Worm (Caenorhabditis elegans) whole organism, L4 larva: ENCODE measurements around the gene F07C3.3.

Experiments used
- F10B5.3 ChIP-seq: sonication (generic microtip); optimal IDR thresholded peaks from 2 replicates; lab custom pipeline; 2016; ENCODE audit warnings: mild to moderate bottlenecking, missing genetic modification characterization, missing compliant biosample characterization
- F44E2.7 ChIP-seq: fragments of 200-800 bp; sonication (Bioruptor generic); IDR thresholded peaks from 2 replicates; pipeline ENCODE4 v2.1.2; 2022; ENCODE audit warnings: missing genetic modification characterization, missing compliant biosample characterization
- F49E8.2 ChIP-seq: sonication (generic microtip); optimal IDR thresholded peaks from 2 replicates; lab custom pipeline; 2016; ENCODE audit warnings: missing compliant biosample characterization, mild to moderate bottlenecking, missing genetic modification characterization, borderline replicate concordance
- R02D3.7 ChIP-seq: fragments of 150-350 bp; sonication (generic microtip); optimal IDR thresholded peaks from 3 replicates; lab custom pipeline; 2014; ENCODE audit warnings: missing biosample characterization, missing genetic modification characterization
- T26A8.4 ChIP-seq: fragments of 200-800 bp; sonication (Bioruptor generic); IDR thresholded peaks from 2 replicates; pipeline ENCODE4 v1.3.6; 2022; ENCODE audit warnings: missing genetic modification characterization, missing compliant biosample characterization
- Y48G9A.11 ChIP-seq: fragments of 200-800 bp; sonication (Bioruptor generic); IDR thresholded peaks from 2 replicates; pipeline ENCODE4 v1.3.6; 2022; ENCODE audit warnings: missing genetic modification reagents, missing genetic modification characterization, missing compliant biosample characterization
- aha-1 ChIP-seq: fragments of 150-350 bp; peaks from one replicate; lab custom pipeline; 2014; ENCODE audit warnings: missing biosample characterization, missing genetic modification characterization
- aly-2 ChIP-seq: sonication (generic microtip); optimal IDR thresholded peaks from 2 replicates; lab custom pipeline; 2018; ENCODE audit warnings: missing biosample characterization, missing genetic modification characterization
- arid-1 ChIP-seq: fragments of 200-800 bp; sonication (Bioruptor generic); conservative IDR thresholded peaks from 2 replicates; pipeline ENCODE4 v1.3.6; 2022; ENCODE audit warnings: missing genetic modification reagents, missing genetic modification characterization, missing compliant biosample characterization
- ceh-20 ChIP-seq: fragments of 200-800 bp; sonication (Bioruptor generic); IDR thresholded peaks from 2 replicates; pipeline ENCODE4 v1.3.6; 2022; ENCODE audit warnings: missing genetic modification reagents, missing genetic modification characterization, missing compliant biosample characterization
- ceh-28 ChIP-seq: fragments of 150-350 bp; optimal IDR thresholded peaks from 2 replicates; lab custom pipeline; 2014; ENCODE audit warnings: missing biosample characterization, missing genetic modification reagents, missing genetic modification characterization
- ceh-82 ChIP-seq: sonication (generic microtip); optimal IDR thresholded peaks from 2 replicates; lab custom pipeline; 2017; ENCODE audit warnings: missing biosample characterization, missing genetic modification characterization
- cey-2 ChIP-seq: sonication (generic microtip); optimal IDR thresholded peaks from 3 replicates; lab custom pipeline; 2017; ENCODE audit warnings: missing genetic modification characterization, mild to moderate bottlenecking, missing compliant biosample characterization, antibody characterized with exemption, borderline replicate concordance; ENCODE audit not compliant: insufficient read depth
- daf-16 ChIP-seq, 3 experiments: sonication (generic microtip); optimal IDR thresholded peaks; 2 replicates each; lab custom pipeline; 2016 to 2017; ENCODE audit warnings: missing genetic modification characterization in 3 of 3, missing genetic modification reagents in 3 of 3, mild to moderate bottlenecking in 2 of 3, missing compliant biosample characterization in 2 of 3, missing biosample characterization in 1 of 3, moderate library complexity in 1 of 3
- dmd-6 ChIP-seq: fragments of 200-800 bp; sonication (Bioruptor generic); IDR thresholded peaks from 2 replicates; pipeline ENCODE4 v1.3.6; 2022; ENCODE audit warnings: missing genetic modification reagents, missing genetic modification characterization, missing compliant biosample characterization
- egl-27 ChIP-seq: sonication (generic microtip); optimal IDR thresholded peaks from 3 replicates; lab custom pipeline; 2017; ENCODE audit warnings: missing biosample characterization, missing genetic modification reagents, missing genetic modification characterization
- hlh-30 ChIP-seq: sonication (generic microtip); optimal IDR thresholded peaks from 2 replicates; lab custom pipeline; 2017; ENCODE audit warnings: antibody characterized with exemption, mild to moderate bottlenecking, missing genetic modification characterization, missing compliant biosample characterization; ENCODE audit not compliant: insufficient read depth
- hmg-1.1 ChIP-seq: fragments of 200-800 bp; sonication (Bioruptor generic); IDR thresholded peaks from 2 replicates; pipeline ENCODE4 v1.3.6; 2022; ENCODE audit warnings: missing genetic modification reagents, missing genetic modification characterization, missing compliant biosample characterization
- lin-13 ChIP-seq: fragments of 150-350 bp; optimal IDR thresholded peaks from 2 replicates; lab custom pipeline; 2014; ENCODE audit warnings: missing biosample characterization, missing genetic modification reagents, missing genetic modification characterization
- lin-39 ChIP-seq: fragments of 150-350 bp; optimal IDR thresholded peaks from 2 replicates; lab custom pipeline; 2014; ENCODE audit warnings: missing biosample characterization, missing genetic modification reagents, missing genetic modification characterization
- lir-3 ChIP-seq: sonication (generic microtip); optimal IDR thresholded peaks from 2 replicates; lab custom pipeline; 2016; ENCODE audit warnings: mild to moderate bottlenecking, missing genetic modification characterization, missing compliant biosample characterization
- mdl-1 ChIP-seq, 2 experiments: fragments of 150-350 bp in 1 of 2; sonication (generic microtip) in 1 of 2; optimal IDR thresholded peaks; 2 replicates each; lab custom pipeline; 2014 to 2017; ENCODE audit warnings: missing biosample characterization in 2 of 2, missing genetic modification characterization in 2 of 2
- mep-1 ChIP-seq: fragments of 150-350 bp; sonication (generic microtip); optimal IDR thresholded peaks from 3 replicates; lab custom pipeline; 2014; ENCODE audit warnings: missing biosample characterization, missing genetic modification characterization
- mxl-2 ChIP-seq: fragments of 200-800 bp; sonication (Bioruptor generic); conservative IDR thresholded peaks from 2 replicates; pipeline ENCODE4 v1.3.6; 2022; ENCODE audit warnings: missing genetic modification reagents, missing genetic modification characterization, missing compliant biosample characterization
- nhr-102 ChIP-seq: sonication (generic microtip); optimal IDR thresholded peaks from 2 replicates; lab custom pipeline; 2016; ENCODE audit warnings: mild to moderate bottlenecking, missing genetic modification characterization, moderate library complexity, missing compliant biosample characterization
- nhr-11 ChIP-seq: fragments of 150-350 bp; optimal IDR thresholded peaks from 2 replicates; lab custom pipeline; 2014; ENCODE audit warnings: missing biosample characterization, missing genetic modification characterization
- nhr-237 ChIP-seq: sonication (generic microtip); optimal IDR thresholded peaks from 2 replicates; lab custom pipeline; 2017; ENCODE audit warnings: missing biosample characterization, missing genetic modification characterization
- nhr-25 ChIP-seq: sonication (generic microtip); optimal IDR thresholded peaks from 2 replicates; lab custom pipeline; 2017; ENCODE audit warnings: missing genetic modification characterization, mild to moderate bottlenecking, missing compliant biosample characterization, antibody characterized with exemption, moderate library complexity, borderline replicate concordance; ENCODE audit not compliant: insufficient read depth
- nhr-41 ChIP-seq: fragments of 200-800 bp; sonication (Bioruptor generic); IDR thresholded peaks from 2 replicates; pipeline ENCODE4 v1.3.6; 2022; ENCODE audit warnings: missing genetic modification reagents, missing genetic modification characterization, missing compliant biosample characterization
- nhr-42 ChIP-seq: fragments of 200-800 bp; sonication (Bioruptor generic); IDR thresholded peaks from 2 replicates; pipeline ENCODE4 v1.3.6; 2022; ENCODE audit warnings: missing genetic modification characterization, missing compliant biosample characterization
- nhr-6 ChIP-seq: fragments of 150-350 bp; optimal IDR thresholded peaks from 2 replicates; lab custom pipeline; 2014; ENCODE audit warnings: missing biosample characterization, missing genetic modification characterization
- pha-4 ChIP-seq, 2 experiments: fragments of 150-350 bp in 1 of 2; fragments of 200-800 bp in 1 of 2; sonication (Bioruptor generic) in 1 of 2; IDR thresholded peaks in 1 of 2; optimal IDR thresholded peaks in 1 of 2; 2 replicates each; pipeline versions ENCODE4 v1.3.6 to Lab custom; 2014 to 2022; ENCODE audit warnings: missing genetic modification characterization in 2 of 2, missing genetic modification reagents in 2 of 2, missing biosample characterization in 1 of 2, missing compliant biosample characterization in 1 of 2
- php-3 ChIP-seq: fragments of 200-800 bp; sonication (Bioruptor generic); IDR thresholded peaks from 2 replicates; pipeline ENCODE4 v1.3.6; 2022; ENCODE audit warnings: missing genetic modification reagents, missing genetic modification characterization, missing compliant biosample characterization
- rbr-2 ChIP-seq: sonication (generic microtip); optimal IDR thresholded peaks from 2 replicates; lab custom pipeline; 2016; ENCODE audit warnings: missing genotype, missing genetic modification characterization, missing compliant biosample characterization
- sdz-12 ChIP-seq: fragments of 200-800 bp; sonication (Bioruptor generic); optimal IDR thresholded peaks from 2 replicates; lab custom pipeline; 2018; ENCODE audit warnings: mild to moderate bottlenecking, missing genetic modification characterization, missing compliant biosample characterization
- skn-1 ChIP-seq: fragments of 150-350 bp; optimal IDR thresholded peaks from 2 replicates; lab custom pipeline; 2014; ENCODE audit warnings: missing biosample characterization, missing genetic modification characterization
- snpc-1.2 ChIP-seq: fragments of 200-800 bp; sonication (Bioruptor generic); IDR thresholded peaks from 2 replicates; pipeline ENCODE4 v1.3.6; 2022; ENCODE audit warnings: missing genetic modification reagents, missing genetic modification characterization, missing compliant biosample characterization
- unc-130 ChIP-seq: sonication (generic microtip); optimal IDR thresholded peaks from 2 replicates; lab custom pipeline; 2016; ENCODE audit warnings: missing genetic modification reagents, missing genetic modification characterization, missing compliant biosample characterization
- unc-62 ChIP-seq, 3 experiments: fragments of 150-350 bp in 1 of 3; sonication (generic microtip); optimal IDR thresholded peaks in 2 of 3; peaks in 1 of 3; 1 replicate in 1 of 3; 2 replicates in 2 of 3; lab custom pipeline; 2014 to 2017; ENCODE audit warnings: missing biosample characterization in 3 of 3, missing genetic modification characterization in 3 of 3, missing genetic modification reagents in 3 of 3, missing genotype in 1 of 3
- vab-7 ChIP-seq: fragments of 200-800 bp; sonication (Bioruptor generic); IDR thresholded peaks from 2 replicates; pipeline ENCODE4 v1.3.6; 2022; ENCODE audit warnings: missing genetic modification reagents, missing genetic modification characterization, missing compliant biosample characterization
- zfp-3 ChIP-seq: fragments of 200-800 bp; sonication (Bioruptor generic); conservative IDR thresholded peaks from 2 replicates; pipeline ENCODE4 v1.3.6; 2022; ENCODE audit warnings: missing genetic modification reagents, missing genetic modification characterization, missing compliant biosample characterization

F07C3.3 gene

DNA sequence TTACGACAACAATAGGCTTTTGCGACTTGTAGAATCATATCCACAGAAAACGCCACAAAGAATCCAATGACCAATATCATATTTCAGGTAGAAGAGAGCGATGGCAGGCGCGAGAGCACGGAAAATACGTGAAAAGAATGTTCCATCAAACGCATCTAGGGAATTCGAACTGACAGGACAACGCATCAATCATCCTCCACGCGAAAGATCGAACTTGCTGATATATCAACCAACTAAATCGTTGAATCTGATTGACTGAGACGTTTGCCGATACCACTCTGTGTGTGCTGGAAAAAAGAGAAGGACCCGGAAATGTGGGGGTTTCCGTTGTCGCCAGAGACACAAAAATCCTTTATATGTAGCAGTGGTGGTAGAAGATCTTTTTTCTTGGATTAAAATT lies 14.0 kb downstream of the F07C3.3 start:
- TF ChIP-seq unc-62 (GFP tag; optimal IDR thresholded peaks at IDR 0.05 in 1 of 2; lab: Kevin White, UChicago) (peak in 1 of 2 experiments; percentile 100), unc-62 (tag; optimal IDR thresholded peaks at IDR 0.05; lab: Kevin White, UChicago) (no peak), aha-1 (tag; lab: Kevin White, UChicago) (peak; percentile 73), ceh-82 (tag; lab: Kevin White, UChicago) (no peak), lin-39 (tag; lab: Kevin White, UChicago) (no peak), Y48G9A.11 (0 out of 2 replicates have a peak, but pooled peaks have one; percentile 32), ceh-20 (peak; percentile 85)

DNA sequence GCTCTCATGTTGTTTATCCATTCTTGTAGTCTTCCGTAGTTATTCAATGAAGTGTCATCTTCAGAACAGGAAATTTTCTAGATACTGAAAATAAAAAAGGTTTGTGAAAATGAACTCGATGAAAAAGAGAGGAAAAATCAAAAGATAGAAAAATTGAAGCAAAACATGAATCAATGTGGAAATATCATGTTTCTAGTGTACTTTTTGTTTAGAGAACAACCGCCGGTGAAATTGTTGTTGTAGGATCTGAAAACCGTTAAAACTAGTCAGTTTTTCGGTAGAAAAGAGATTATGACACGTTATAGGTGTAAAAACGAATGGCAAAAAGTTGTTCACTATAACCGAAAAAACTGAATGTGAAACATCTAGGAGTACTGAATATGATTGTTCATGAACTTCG lies 15.0 kb downstream of the F07C3.3 start, which contains the start of gene pacs-1:
Gene pacs-1, minus strand, starts transcription at position 101 of the 400 bp plus-strand sequence.
- no peak for TF ChIP-seq T26A8.4 (GFP tag; lab: Robert Waterston, UW)
- TF ChIP-seq nhr-25 (tag; lab: Kevin White, UChicago) = no peak
- no peak for TF ChIP-seq unc-130
- no peak for TF ChIP-seq hmg-1.1 (GFP tag; lab: Robert Waterston, UW)
- no peak for TF ChIP-seq sdz-12 (GFP tag; lab: Kevin White, UChicago)
- no peak for TF ChIP-seq nhr-41 (GFP tag; lab: Robert Waterston, UW)
- no peak for TF ChIP-seq mxl-2 (GFP tag; lab: Robert Waterston, UW)
- no peak for TF ChIP-seq ceh-28 (tag; lab: Kevin White, UChicago)

DNA sequence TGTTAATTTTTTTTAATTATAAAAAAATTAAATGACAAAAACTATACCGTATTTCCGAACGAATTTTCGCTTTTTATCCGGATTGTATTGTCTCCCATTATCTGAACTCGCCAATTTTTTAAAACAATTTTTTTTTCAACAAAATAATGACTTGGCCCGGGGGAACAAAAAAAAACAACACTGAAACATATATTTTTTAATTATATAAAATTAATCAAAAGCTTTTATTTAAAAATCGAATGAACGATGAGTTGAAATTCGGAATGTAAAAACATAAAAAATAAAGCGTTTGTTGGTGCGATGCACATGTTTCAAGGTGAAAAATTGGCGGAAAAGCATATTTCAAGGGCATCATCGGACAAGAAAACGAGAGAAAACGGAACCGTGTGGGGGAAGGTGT lies 18.6 kb downstream of the F07C3.3 start, which contains the start of gene mdt-27:
Gene mdt-27, minus strand, starts transcription at position 101 of the 400 bp plus-strand sequence.
- peak; percentile 40 for TF ChIP-seq aha-1 (tag; lab: Kevin White, UChicago)
- no peak for TF ChIP-seq lir-3 (tag; lab: Kevin White, UChicago)

DNA sequence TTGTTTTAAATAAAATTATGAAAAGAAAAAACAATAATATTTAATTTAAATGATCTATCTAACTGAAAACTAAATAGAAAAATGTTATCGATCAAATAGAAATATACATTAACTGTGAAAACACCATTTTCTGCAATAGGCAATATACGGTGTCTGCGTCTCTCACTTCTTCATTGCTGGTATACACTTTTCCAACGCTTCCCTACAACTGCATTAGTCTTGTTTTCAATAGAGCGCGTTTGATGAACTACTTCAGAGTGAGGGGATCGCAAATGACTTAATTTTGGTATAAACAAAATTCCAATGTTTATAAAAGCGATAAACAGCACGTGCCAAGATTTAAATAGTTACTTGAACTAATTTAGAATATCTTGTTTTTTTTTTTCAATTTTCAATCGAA lies 19.7 kb downstream of the F07C3.3 start:
- TF ChIP-seq F44E2.7 (GFP tag; lab: Robert Waterston, UW) = no peak
- no peak for TF ChIP-seq php-3
- no peak for TF ChIP-seq daf-16 (GFP tag; optimal IDR thresholded peaks at IDR 0.05; lab: Kevin White, UChicago)
- TF ChIP-seq daf-16 (tag; optimal IDR thresholded peaks at IDR 0.05; lab: Kevin White, UChicago) = peak; percentile 81
- no peak for TF ChIP-seq vab-7 (GFP tag; lab: Robert Waterston, UW)
- TF ChIP-seq nhr-25 (tag; lab: Kevin White, UChicago) = peak; percentile 30
- no peak for TF ChIP-seq aly-2 (tag; lab: Kevin White, UChicago)
- TF ChIP-seq cey-2 (tag; lab: Kevin White, UChicago) = no peak
- no peak for TF ChIP-seq F10B5.3
- TF ChIP-seq R02D3.7 (tag; lab: Kevin White, UChicago) = no peak
- TF ChIP-seq nhr-11 (tag; lab: Kevin White, UChicago) = peak; percentile 43
- peak; percentile 81 for TF ChIP-seq mep-1 (tag; lab: Kevin White, UChicago)
- TF ChIP-seq ceh-82 (tag; lab: Kevin White, UChicago) = no peak
- TF ChIP-seq nhr-6 = peak; percentile 17
- 0 out of 2 replicates have a peak, but pooled peaks have one; percentile 14 for TF ChIP-seq dmd-6
- TF ChIP-seq aha-1 (tag; lab: Kevin White, UChicago) = no peak
- TF ChIP-seq pha-4 (GFP tag; IDR thresholded peaks at IDR 0.05; lab: Robert Waterston, UW) = no peak
- TF ChIP-seq pha-4 (tag; optimal IDR thresholded peaks at IDR 0.05; lab: Kevin White, UChicago) = peak; percentile 64
- no peak for TF ChIP-seq zfp-3 (GFP tag; lab: Robert Waterston, UW)
- TF ChIP-seq nhr-237 = no peak
- no peak for TF ChIP-seq egl-27 (tag; lab: Kevin White, UChicago)
- TF ChIP-seq ceh-28 (tag; lab: Kevin White, UChicago) = no peak
- no peak for TF ChIP-seq nhr-42 (GFP tag; lab: Robert Waterston, UW)
- TF ChIP-seq hlh-30 = peak; percentile 44
- no peak for TF ChIP-seq arid-1 (GFP tag; lab: Robert Waterston, UW)
- TF ChIP-seq skn-1 (tag; lab: Kevin White, UChicago) = no peak
- no peak for TF ChIP-seq nhr-102
- TF ChIP-seq F49E8.2 (tag; lab: Kevin White, UChicago) = no peak
- no peak for TF ChIP-seq ceh-20
- TF ChIP-seq mdl-1 (tag; optimal IDR thresholded peaks at IDR 0.05; lab: Kevin White, UChicago) = peak in 1 of 2 experiments; percentile 44
- TF ChIP-seq unc-130 = no peak
- TF ChIP-seq unc-62 (GFP tag; optimal IDR thresholded peaks at IDR 0.05 in 1 of 2; lab: Kevin White, UChicago) = no peak
- TF ChIP-seq unc-62 (tag; optimal IDR thresholded peaks at IDR 0.05; lab: Kevin White, UChicago) = no peak
- peak; percentile 72 for TF ChIP-seq hmg-1.1 (GFP tag; lab: Robert Waterston, UW)
- TF ChIP-seq lin-13 (GFP tag; lab: Kevin White, UChicago) = no peak
- TF ChIP-seq rbr-2 (tag; lab: Kevin White, UChicago) = peak; percentile 47
- no peak for TF ChIP-seq snpc-1.2 (GFP tag; lab: Robert Waterston, UW)
